Worm (Caenorhabditis elegans) whole organism, L2 larva: Measurements from ENCODE around the gene srg-33.

Source experiments
- ceh-82 ChIP-seq: fragments of 150-350 bp; optimal IDR thresholded peaks from 2 replicates; lab custom pipeline; 2014; ENCODE audit warnings: missing biosample characterization, missing genetic modification characterization
- elt-3 ChIP-seq: sonication (generic microtip); optimal IDR thresholded peaks from 2 replicates; lab custom pipeline; 2017; ENCODE audit warnings: missing biosample characterization, missing genetic modification characterization
- fos-1 ChIP-seq: fragments of 150-350 bp; optimal IDR thresholded peaks from 2 replicates; lab custom pipeline; 2014; ENCODE audit warnings: missing biosample characterization, missing genetic modification characterization
- lin-39 ChIP-seq: fragments of 150-350 bp; optimal IDR thresholded peaks from 2 replicates; lab custom pipeline; 2014; ENCODE audit warnings: missing biosample characterization, missing genetic modification reagents, missing genetic modification characterization
- skn-1 ChIP-seq: sonication (generic microtip); optimal IDR thresholded peaks from 2 replicates; lab custom pipeline; 2017; ENCODE audit warnings: missing biosample characterization, missing genetic modification characterization
- ztf-1 ChIP-seq: fragments of 200-800 bp; sonication (Bioruptor generic); conservative IDR thresholded peaks from 2 replicates; pipeline ENCODE4 v1.3.6; 2022; ENCODE audit warnings: missing genetic modification characterization, missing compliant biosample characterization
- ztf-11 ChIP-seq: sonication (generic microtip); optimal IDR thresholded peaks from 2 replicates; lab custom pipeline; 2017; ENCODE audit warnings: missing biosample characterization, missing genetic modification characterization

DNA sequence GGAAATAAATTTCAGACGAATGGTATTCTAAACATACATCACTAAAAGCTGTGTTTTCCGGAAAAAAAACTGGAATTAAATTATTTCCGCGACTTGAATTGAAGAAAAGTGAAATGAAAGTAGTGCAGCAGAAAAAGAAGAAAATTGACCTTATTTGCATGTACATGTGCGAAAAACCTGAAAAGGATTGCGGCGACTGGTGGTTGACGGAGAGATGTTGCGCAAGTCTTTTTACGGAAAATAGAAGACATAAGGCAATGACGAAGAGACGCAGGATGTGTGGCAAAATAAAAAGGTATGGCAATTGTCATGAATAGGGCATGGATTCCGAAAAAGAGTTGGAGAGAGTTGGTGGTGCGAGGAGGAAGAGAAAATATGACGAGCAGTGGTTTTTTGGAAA, 36.9 kb upstream of the srg-33 start:
- TF ChIP-seq skn-1 (tag; lab: Kevin White, UChicago) (no peak), fos-1 (tag; lab: Kevin White, UChicago) (no peak), ceh-82 (tag; lab: Kevin White, UChicago) (no peak), elt-3 (tag; lab: Kevin White, UChicago) (no peak), ztf-1 (GFP tag; lab: Robert Waterston, UW) (no peak), ztf-11 (no peak), lin-39 (tag; lab: Kevin White, UChicago) (no peak)
